Fruit fly (Drosophila melanogaster) Kc167 (cell line): ENCODE results near the gene CG9902.

Experiments
- Sin3A ChIP-seq: fragments of >200 bp; optimal IDR thresholded peaks from 2 replicates; lab custom pipeline; 2018; ENCODE audit warnings: missing external identifiers
- h ChIP-seq: fragments of >200 bp; optimal IDR thresholded peaks from 3 replicates; lab custom pipeline; 2018; ENCODE audit warnings: missing external identifiers
- insv ChIP-seq: fragments of >200 bp; optimal IDR thresholded peaks from 3 replicates; lab custom pipeline; 2018; ENCODE audit warnings: missing external identifiers
- psq ChIP-seq: fragments of >200 bp; optimal IDR thresholded peaks from 2 replicates; lab custom pipeline; 2017; ENCODE audit warnings: missing external identifiers

DNA sequence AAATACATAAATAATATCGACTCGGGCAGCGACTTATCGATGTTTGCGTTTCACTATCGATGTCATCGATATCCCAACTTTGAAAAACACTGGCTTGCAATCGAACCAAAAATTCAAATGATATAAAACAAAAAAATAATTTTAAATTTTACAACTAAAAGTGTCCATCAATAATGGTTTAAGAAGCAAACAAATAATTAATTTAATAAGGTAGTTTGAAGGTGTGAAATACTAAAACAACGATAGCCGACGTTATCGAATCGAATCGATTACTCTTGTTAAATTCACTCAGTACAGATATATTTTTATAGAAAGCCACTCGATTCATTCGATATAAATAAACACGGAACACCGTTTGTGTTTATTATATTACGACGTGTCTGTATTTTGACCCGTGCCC lies 46.1 kb upstream of the CG9902 start, which contains the start of the genes SMC3 and Ubc7:
- peak; percentile 92 for TF ChIP-seq psq (lab: Kevin White, UChicago)
- TF ChIP-seq h (lab: Kevin White, UChicago), result no peak
- no peak for TF ChIP-seq Sin3A
- TF ChIP-seq insv (lab: Kevin White, UChicago), result no peak
